Fruit fly (Drosophila melanogaster): ENCODE data around the gene Vav.

DNA sequence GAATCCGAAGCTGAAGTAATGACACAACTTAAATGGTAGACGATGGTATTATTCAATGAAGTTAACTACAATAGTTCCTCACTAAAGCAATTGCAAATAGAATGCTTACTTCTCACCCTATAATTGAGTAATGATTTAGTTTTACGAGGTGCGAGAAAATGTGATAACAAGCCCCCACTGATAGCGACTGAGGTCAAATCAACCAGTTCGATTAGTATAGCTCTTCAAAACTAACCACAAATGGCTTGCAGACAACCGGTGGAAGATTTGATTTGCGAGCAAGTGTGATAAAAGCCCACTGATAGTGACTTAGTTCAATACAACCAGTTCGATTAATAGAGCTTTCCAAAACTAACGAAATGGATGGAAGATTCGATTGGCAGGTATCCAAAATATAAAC, 22.3 kb upstream of the Vav start:
- no peak for TF ChIP-seq CG12768 (GFP tag; optimal IDR thresholded peaks at IDR 0.05)
- TF ChIP-seq cic (GFP tag; optimal IDR thresholded peaks at IDR 0.05), result no peak
- no peak for TF ChIP-seq tj (GFP tag; optimal IDR thresholded peaks at IDR 0.05)
- no peak for TF ChIP-seq ovo (GFP tag; optimal IDR thresholded peaks at IDR 0.05)
- TF ChIP-seq Crg-1 (GFP tag; optimal IDR thresholded peaks at IDR 0.05), result no peak
- no peak for TF ChIP-seq kay (GFP tag; ENCODE audit: borderline replicate concordance)
- no peak for TF ChIP-seq CG7101 (tag; optimal IDR thresholded peaks at IDR 0.05)
- no peak for TF ChIP-seq Clk (GFP tag; optimal IDR thresholded peaks at IDR 0.05)

All from whole organism, adult.